Fruit fly (Drosophila melanogaster) whole organism: Measurements from ENCODE around the gene CG14260.

Experiments used
- CG8478 ChIP-seq: fragments of >200 bp; optimal IDR thresholded peaks from 2 replicates; lab custom pipeline; 2018; ENCODE audit warnings: inconsistent platforms
- EcR ChIP-seq, 2 experiments: fragments of >200 bp; optimal IDR thresholded peaks; 2 replicates each; lab custom pipeline; 2017; ENCODE audit warnings: missing biosample characterization in 2 of 2, missing genetic modification characterization in 2 of 2, missing genetic modification reagents in 2 of 2
- psq ChIP-seq: fragments of >200 bp; optimal IDR thresholded peaks from 2 replicates; lab custom pipeline; 2017
- usp ChIP-seq: fragments of >200 bp; optimal IDR thresholded peaks from 2 replicates; lab custom pipeline; 2017; ENCODE audit warnings: missing biosample characterization, missing genetic modification characterization, mixed read lengths

dm6 chr3R:27217465-27218059 lies 47.7 kb upstream of the CG14260 start:
- TF ChIP-seq CG8478 (lab: Kevin White, UChicago) (no peak), usp (GFP tag; lab: Kevin White, UChicago) (no peak), psq (lab: Kevin White, UChicago) (no peak), EcR (GFP tag; optimal IDR thresholded peaks at IDR 0.05; lab: Kevin White, UChicago) (no peak)
